Fruit fly (Drosophila melanogaster): ENCODE results near the gene Pli.

Gene Pli

DNA sequence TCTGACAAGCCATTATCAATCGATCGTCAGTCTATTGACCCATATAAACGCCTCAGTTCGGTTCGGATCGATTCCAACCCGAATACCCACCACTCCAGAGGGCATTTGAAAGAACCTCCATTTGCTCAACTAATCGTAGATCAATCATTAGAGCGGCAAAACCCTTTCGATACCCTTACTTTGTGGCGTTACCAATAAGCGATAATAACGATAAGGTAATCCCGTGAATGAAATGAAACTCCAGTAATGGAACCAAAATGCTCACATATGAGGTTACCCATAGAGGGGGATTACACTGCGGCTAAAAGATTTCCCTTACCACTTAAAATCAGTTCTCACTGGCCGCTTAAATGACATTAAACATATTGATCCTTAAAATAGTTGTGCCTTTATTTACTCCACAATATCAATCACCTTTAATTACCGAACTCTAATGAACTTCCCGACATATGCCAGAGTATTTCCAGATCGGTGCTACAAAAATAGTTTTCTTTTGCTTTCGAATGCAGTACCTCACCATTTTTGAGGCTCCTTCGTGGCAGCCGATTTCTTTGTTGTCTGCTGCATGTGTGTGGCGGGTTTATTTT, 17.2 kb downstream of the Pli start (continued):
- TF ChIP-seq NK7.1 (GFP tag; optimal IDR thresholded peaks at IDR 0.05) (no peak), tin (GFP tag; optimal IDR thresholded peaks at IDR 0.05) (peak; percentile 39), klu (GFP tag; IDR thresholded peaks at IDR 0.05) (no peak), lbe (GFP tag; optimal IDR thresholded peaks at IDR 0.05) (peak; percentile 1), ase (GFP tag; IDR thresholded peaks at IDR 0.05) (no peak), CG15073 (GFP tag; optimal IDR thresholded peaks at IDR 0.05) (no peak), caup (GFP tag; optimal IDR thresholded peaks at IDR 0.05; ENCODE audit: severe bottlenecking) (no peak), CG10366 (GFP tag; IDR thresholded peaks at IDR 0.05) (peak; percentile 34; the same call in 1 of the 2 replicates), CG18476 (GFP tag; optimal IDR thresholded peaks at IDR 0.05) (no peak), CG3995 (GFP tag; optimal IDR thresholded peaks at IDR 0.05) (no peak), crp (GFP tag; optimal IDR thresholded peaks at IDR 0.05) (no peak), Hr51 (GFP tag; optimal IDR thresholded peaks at IDR 0.05) (peak in 1 of 2 experiments; percentile 34), CG9876 (GFP tag; optimal IDR thresholded peaks at IDR 0.05) (no peak), CG31224 (GFP tag; IDR thresholded peaks at IDR 0.05) (no peak), CG3407 (GFP tag; optimal IDR thresholded peaks at IDR 0.05) (no peak), Nf-YA (GFP tag; IDR thresholded peaks at IDR 0.05) (no peak), CG16863 (GFP tag; optimal IDR thresholded peaks at IDR 0.05) (peak; percentile 30), Doc3 (GFP tag; IDR thresholded peaks at IDR 0.05; ENCODE audit: partially characterized antibody) (no peak), NC2α (GFP tag; optimal IDR thresholded peaks at IDR 0.05) (no peak), CG12104 (GFP tag; optimal IDR thresholded peaks at IDR 0.05) (no peak), D19A (tag; optimal IDR thresholded peaks at IDR 0.05) (peak; percentile 99), CG4820 (GFP tag; optimal IDR thresholded peaks at IDR 0.05) (peak; percentile 30), CrebB (tag; optimal IDR thresholded peaks at IDR 0.05) (no peak), CG10321 (GFP tag; IDR thresholded peaks at IDR 0.05) (no peak), run (tag; optimal IDR thresholded peaks at IDR 0.05) (no peak), ash1 (GFP tag; optimal IDR thresholded peaks at IDR 0.05) (no peak), gcm (GFP tag; optimal IDR thresholded peaks at IDR 0.05) (no peak), fu2 (GFP tag; optimal IDR thresholded peaks at IDR 0.05) (no peak), Dek (tag; optimal IDR thresholded peaks at IDR 0.05) (no peak), CG2678 (tag; optimal IDR thresholded peaks at IDR 0.05) (peak; percentile 32), twi (tag; optimal IDR thresholded peaks at IDR 0.05) (peak; percentile 44), CG8765 (GFP tag; IDR thresholded peaks at IDR 0.05) (no peak), Rfx (GFP tag; IDR thresholded peaks at IDR 0.05) (no peak), MTF-1 (GFP tag; optimal IDR thresholded peaks at IDR 0.05; ENCODE audit: borderline replicate concordance) (no peak), luna (GFP tag; optimal IDR thresholded peaks at IDR 0.05) (no peak), CG8290 (GFP tag; optimal IDR thresholded peaks at IDR 0.05) (peak; percentile 25), CG8290 (tag; optimal IDR thresholded peaks at IDR 0.05) (no peak), HLH3B (GFP tag; IDR thresholded peaks at IDR 0.05) (peak; percentile 35; the same call in 1 of the 2 replicates), Blimp-1 (GFP tag; optimal IDR thresholded peaks at IDR 0.05) (peak; percentile 59), Ssrp (tag; optimal IDR thresholded peaks at IDR 0.05) (peak; percentile 37), CG8924 (tag; optimal IDR thresholded peaks at IDR 0.05) (peak; percentile 37), CG11247 (GFP tag; IDR thresholded peaks at IDR 0.05) (no peak), Hr39 (optimal IDR thresholded peaks at IDR 0.05) (no peak), CG31441 (GFP tag; IDR thresholded peaks at IDR 0.05) (peak; percentile 48), Bgb (GFP tag; IDR thresholded peaks at IDR 0.05; ENCODE audit: partially characterized antibody) (no peak), CG10462 (GFP tag; optimal IDR thresholded peaks at IDR 0.05) (peak; percentile 1), yki (optimal IDR thresholded peaks at IDR 0.05) (no peak), ab (GFP tag; optimal IDR thresholded peaks at IDR 0.05) (no peak), CG1603 (tag; optimal IDR thresholded peaks at IDR 0.05) (peak; percentile 55), Dfd (GFP tag; optimal IDR thresholded peaks at IDR 0.05) (no peak), CG42726 (GFP tag; IDR thresholded peaks at IDR 0.05; ENCODE audit: partially characterized antibody) (no peak), CG10959 (GFP tag; IDR thresholded peaks at IDR 0.05) (no peak)

Measured in whole organism, embryonic.